Fruit fly (Drosophila melanogaster) whole organism, embryonic: ENCODE results near the gene Rpn11.

Source experiments
- Awh ChIP-seq: fragments of 200-800 bp; sonication (Bioruptor generic); IDR thresholded peaks from 2 replicates; pipeline ENCODE4, ENCODE4 v1.3.6; 2022; ENCODE audit warnings: missing biosample characterization, missing genetic modification characterization
- B-H1 ChIP-seq: fragments of 200-800 bp; sonication (Bioruptor generic); IDR thresholded peaks from 3 replicates; pipeline ENCODE4 v1.3.6; 2022; ENCODE audit warnings: missing biosample characterization, missing genetic modification characterization
- BEAF-32 ChIP-seq: fragments of 200-800 bp; sonication (Bioruptor generic); optimal IDR thresholded peaks from 3 replicates; lab custom pipeline; 2017; ENCODE audit warnings: missing biosample characterization, missing genetic modification characterization, mild to moderate bottlenecking, moderate library complexity, missing genetic modification reagents
- Bdp1 ChIP-seq: fragments of 200-800 bp; sonication (Bioruptor generic); optimal IDR thresholded peaks from 3 replicates; lab custom pipeline; 2016; ENCODE audit warnings: missing biosample characterization, missing genetic modification characterization
- Bgb ChIP-seq: fragments of 200-800 bp; sonication (Bioruptor generic); IDR thresholded peaks from 2 replicates; pipeline ENCODE4 v1.3.6; 2022; ENCODE audit warnings: missing biosample characterization, missing genetic modification characterization; ENCODE audit not compliant: partially characterized antibody
- Blimp-1 ChIP-seq: fragments of 200-800 bp; sonication (Bioruptor generic); optimal IDR thresholded peaks from 3 replicates; lab custom pipeline; 2018; ENCODE audit warnings: missing biosample characterization, missing genetic modification characterization, mild to moderate bottlenecking, moderate library complexity, missing genetic modification reagents
- C15 ChIP-seq: fragments of 200-800 bp; sonication (Bioruptor generic); IDR thresholded peaks from 3 replicates; pipeline ENCODE4 v1.3.6; 2022; ENCODE audit warnings: missing biosample characterization, missing genetic modification characterization
- CG10431 ChIP-seq: fragments of 200-800 bp; sonication (Bioruptor generic); optimal IDR thresholded peaks from 3 replicates; lab custom pipeline; 2018; ENCODE audit warnings: missing biosample characterization, mild to moderate bottlenecking, missing genetic modification characterization
- CG12219 ChIP-seq: fragments of 200-800 bp; sonication (Bioruptor generic); optimal IDR thresholded peaks from 3 replicates; lab custom pipeline; 2018; ENCODE audit warnings: missing biosample characterization, mild to moderate bottlenecking, missing genetic modification characterization
- CG13123 ChIP-seq: fragments of 200-800 bp; sonication (Bioruptor generic); optimal IDR thresholded peaks from 2 replicates; lab custom pipeline; 2016; ENCODE audit warnings: missing biosample characterization, missing genetic modification characterization
- CG13894 ChIP-seq: fragments of 200-800 bp; sonication (Bioruptor generic); optimal IDR thresholded peaks from 3 replicates; lab custom pipeline; 2018; ENCODE audit warnings: missing biosample characterization, mild to moderate bottlenecking, missing genetic modification characterization, moderate library complexity
- CG14014 ChIP-seq: fragments of 200-800 bp; sonication (Bioruptor generic); IDR thresholded peaks from 2 replicates; pipeline ENCODE4 v1.3.6; 2022; ENCODE audit warnings: missing biosample characterization, missing genetic modification characterization
- CG16863 ChIP-seq: fragments of 200-800 bp; sonication (Bioruptor generic); optimal IDR thresholded peaks from 3 replicates; lab custom pipeline; 2016; ENCODE audit warnings: missing biosample characterization, missing genetic modification characterization
- CG17361 ChIP-seq: fragments of 200-800 bp; sonication (Bioruptor generic); IDR thresholded peaks from 3 replicates; pipeline ENCODE4 v1.3.6; 2022; ENCODE audit warnings: missing biosample characterization, missing genetic modification characterization
- CG32772 ChIP-seq: fragments of 200-800 bp; sonication (Bioruptor generic); IDR thresholded peaks from 2 replicates; pipeline ENCODE4 v1.3.6; 2022; ENCODE audit warnings: missing biosample characterization, missing genetic modification characterization
- CG33557 ChIP-seq: fragments of 200-800 bp; sonication (Bioruptor generic); optimal IDR thresholded peaks from 2 replicates; lab custom pipeline; 2019; ENCODE audit warnings: missing biosample characterization, mild to moderate bottlenecking, missing genetic modification characterization, moderate library complexity
- CG3847 ChIP-seq: fragments of 200-800 bp; sonication (Bioruptor generic); IDR thresholded peaks from 2 replicates; pipeline ENCODE4 v1.3.6; 2022; ENCODE audit warnings: missing biosample characterization, missing genetic modification characterization
- CG4282 ChIP-seq: fragments of 200-800 bp; sonication (Bioruptor generic); optimal IDR thresholded peaks from 2 replicates; lab custom pipeline; 2016; ENCODE audit warnings: missing biosample characterization, missing genetic modification characterization
- CG43689 ChIP-seq: fragments of 200-800 bp; sonication (Bioruptor generic); IDR thresholded peaks from 2 replicates; pipeline ENCODE4 v1.3.6; 2022; ENCODE audit warnings: missing biosample characterization, missing genetic modification characterization
- CG5245 ChIP-seq: fragments of 200-800 bp; sonication (Bioruptor generic); optimal IDR thresholded peaks from 3 replicates; lab custom pipeline; 2016; ENCODE audit warnings: missing biosample characterization, missing genetic modification characterization
- CG7928 ChIP-seq: fragments of 200-800 bp; sonication (Bioruptor generic); optimal IDR thresholded peaks from 2 replicates; lab custom pipeline; 2017; ENCODE audit warnings: missing biosample characterization, mild to moderate bottlenecking, missing genetic modification characterization
- CG8388 ChIP-seq: fragments of 200-800 bp; sonication (Bioruptor generic); optimal IDR thresholded peaks from 2 replicates; lab custom pipeline; 2019; ENCODE audit warnings: missing biosample characterization, mild to moderate bottlenecking, missing genetic modification characterization, moderate library complexity
- CG8478 ChIP-seq: fragments of >200 bp; optimal IDR thresholded peaks from 2 replicates; lab custom pipeline; 2018
- CG8944 ChIP-seq: fragments of 200-800 bp; sonication (Bioruptor generic); optimal IDR thresholded peaks from 3 replicates; lab custom pipeline; 2016; ENCODE audit warnings: missing biosample characterization, missing genetic modification characterization
- CG9817 ChIP-seq: fragments of 200-800 bp; sonication (Bioruptor generic); optimal IDR thresholded peaks from 2 replicates; lab custom pipeline; 2018; ENCODE audit warnings: missing biosample characterization, mild to moderate bottlenecking, missing genetic modification characterization, moderate library complexity
- Chrac-16 ChIP-seq: fragments of 200-800 bp; sonication (Bioruptor generic); optimal IDR thresholded peaks from 3 replicates; lab custom pipeline; 2016; ENCODE audit warnings: missing biosample characterization, missing genetic modification characterization
- CkIIα-i1 ChIP-seq: fragments of 200-800 bp; sonication (Bioruptor generic); IDR thresholded peaks from 2 replicates; pipeline ENCODE4 v1.3.6; 2022; ENCODE audit warnings: missing biosample characterization, missing genetic modification characterization
- Deaf1 ChIP-seq: fragments of 200-800 bp; optimal IDR thresholded peaks from 3 replicates; lab custom pipeline; 2019; ENCODE audit warnings: missing biosample characterization, mild to moderate bottlenecking, missing genetic modification characterization, moderate library complexity
- HmgD ChIP-seq: fragments of 200-800 bp; sonication (Bioruptor generic); optimal IDR thresholded peaks from 3 replicates; lab custom pipeline; 2016; ENCODE audit warnings: missing biosample characterization, missing genetic modification characterization
- Hr3 ChIP-seq: fragments of 200-800 bp; sonication (Bioruptor generic); optimal IDR thresholded peaks from 3 replicates; lab custom pipeline; 2016; ENCODE audit warnings: missing biosample characterization, missing genetic modification characterization
- Lim3 ChIP-seq: fragments of 200-800 bp; sonication (Bioruptor generic); IDR thresholded peaks from 2 replicates; pipeline ENCODE4 v1.3.6; 2022; ENCODE audit warnings: missing biosample characterization, missing genetic modification characterization
- Meics ChIP-seq: fragments of 200-800 bp; sonication (Bioruptor generic); optimal IDR thresholded peaks from 2 replicates; lab custom pipeline; 2017; ENCODE audit warnings: missing biosample characterization, mild to moderate bottlenecking, missing genetic modification characterization
- Ptx1 ChIP-seq: fragments of 200-800 bp; sonication (Bioruptor generic); IDR thresholded peaks from 2 replicates; pipeline ENCODE4 v1.3.6; 2022; ENCODE audit warnings: missing biosample characterization, missing genetic modification characterization
- Rfx ChIP-seq: fragments of 200-800 bp; sonication (Bioruptor generic); IDR thresholded peaks from 2 replicates; pipeline ENCODE4 v1.3.6; 2022; ENCODE audit warnings: missing biosample characterization, missing genetic modification characterization
- Tbp ChIP-seq: fragments of >200 bp; optimal IDR thresholded peaks from 2 replicates; lab custom pipeline; 2018; ENCODE audit warnings: missing biosample characterization, missing genetic modification characterization
- bowl ChIP-seq: fragments of 200-800 bp; sonication (Bioruptor generic); IDR thresholded peaks from 2 replicates; pipeline ENCODE4 v1.3.6; 2022; ENCODE audit warnings: missing biosample characterization, missing genetic modification characterization
- chm ChIP-seq: fragments of 200-800 bp; sonication (Bioruptor generic); IDR thresholded peaks from 2 replicates; pipeline ENCODE4 v1.3.6; 2022; ENCODE audit warnings: missing biosample characterization, missing genetic modification characterization
- dati ChIP-seq: fragments of 200-800 bp; sonication (Bioruptor generic); IDR thresholded peaks from 2 replicates; pipeline ENCODE4 v1.3.6; 2022; ENCODE audit warnings: missing biosample characterization, missing genetic modification characterization
- dpn ChIP-seq, 2 experiments: fragments of 200-800 bp; sonication (Bioruptor generic); optimal IDR thresholded peaks; 3 replicates each; lab custom pipeline; 2016; ENCODE audit warnings: missing biosample characterization in 2 of 2, missing genetic modification characterization in 2 of 2
- fd64A ChIP-seq: fragments of 200-800 bp; sonication (Bioruptor generic); optimal IDR thresholded peaks from 3 replicates; lab custom pipeline; 2018; ENCODE audit warnings: missing biosample characterization, mild to moderate bottlenecking, missing genetic modification characterization
- h ChIP-seq: fragments of >200 bp; optimal IDR thresholded peaks from 2 replicates; lab custom pipeline; 2017
- lab ChIP-seq: fragments of 200-800 bp; sonication (Bioruptor generic); optimal IDR thresholded peaks from 3 replicates; lab custom pipeline; 2017; ENCODE audit warnings: missing biosample characterization, missing genetic modification characterization, mild to moderate bottlenecking, moderate library complexity, missing genetic modification reagents
- lmd ChIP-seq: fragments of 200-800 bp; sonication (Bioruptor generic); IDR thresholded peaks from 2 replicates; pipeline ENCODE4 v1.3.6; 2022; ENCODE audit warnings: missing biosample characterization, missing genetic modification characterization
- psq ChIP-seq: fragments of 200-800 bp; sonication (Bioruptor generic); optimal IDR thresholded peaks from 2 replicates; lab custom pipeline; 2017; ENCODE audit warnings: missing biosample characterization, missing genetic modification characterization
- pum ChIP-seq: fragments of 200-800 bp; sonication (Bioruptor generic); optimal IDR thresholded peaks from 2 replicates; lab custom pipeline; 2016; ENCODE audit warnings: missing biosample characterization, missing genetic modification characterization
- salm ChIP-seq: fragments of 200-800 bp; sonication (Bioruptor generic); optimal IDR thresholded peaks from 2 replicates; lab custom pipeline; 2018; ENCODE audit warnings: missing biosample characterization, mild to moderate bottlenecking, missing genetic modification characterization
- sens ChIP-seq: fragments of 200-800 bp; sonication (Bioruptor generic); peaks from one replicate; lab custom pipeline; 2016; ENCODE audit warnings: missing biosample characterization, missing genetic modification characterization
- ssp ChIP-seq: fragments of 200-800 bp; sonication (Bioruptor generic); IDR thresholded peaks from 2 replicates; pipeline ENCODE4 v1.3.6; 2022; ENCODE audit warnings: missing biosample characterization, missing genetic modification characterization
- zen2 ChIP-seq: fragments of 200-800 bp; sonication (Bioruptor generic); IDR thresholded peaks from 3 replicates; pipeline ENCODE4 v1.3.6; 2022; ENCODE audit warnings: missing biosample characterization, missing genetic modification characterization; ENCODE audit not compliant: partially characterized antibody
- zf30C ChIP-seq: fragments of 200-800 bp; sonication (Bioruptor generic); optimal IDR thresholded peaks from 3 replicates; lab custom pipeline; 2018; ENCODE audit warnings: missing biosample characterization, mild to moderate bottlenecking, missing genetic modification characterization
- zfh2 ChIP-seq: fragments of 200-800 bp; sonication (Bioruptor generic); optimal IDR thresholded peaks from 2 replicates; lab custom pipeline; 2016; ENCODE audit warnings: missing biosample characterization, missing genetic modification characterization

Rpn11 gene

dm6 chr2L:5044892-5045619, 14.5 kb downstream of the Rpn11 start (continued):
- no peak for TF ChIP-seq CG13123 (GFP tag; lab: Kevin White, UChicago)
- peak; percentile 64; the same call in 1 of the 2 replicates for TF ChIP-seq CG14014 (GFP tag; lab: Robert Waterston, UW)
- TF ChIP-seq CG8944, result peak; percentile 53
- TF ChIP-seq CG12219, result no peak
- peak; percentile 42 for TF ChIP-seq pum (GFP tag; lab: Kevin White, UChicago)
- TF ChIP-seq CG43689, result no peak
- peak; percentile 52 for TF ChIP-seq chm
- TF ChIP-seq C15, result 0 out of 3 replicates have a peak, but pooled peaks have one; percentile 21
- peak; percentile 68 for TF ChIP-seq Meics
- peak; percentile 32 for TF ChIP-seq Blimp-1 (GFP tag; lab: Kevin White, UChicago)
- TF ChIP-seq psq, result no peak
- peak; percentile 6 for TF ChIP-seq Deaf1 (tag; lab: Kevin White, UChicago)
- TF ChIP-seq Bdp1 (GFP tag; lab: Kevin White, UChicago), result no peak
- TF ChIP-seq CG9817, result no peak
- no peak for TF ChIP-seq fd64A
- TF ChIP-seq ssp (GFP tag; lab: Robert Waterston, UW), result no peak
- peak; percentile 86 for TF ChIP-seq CG17361 (GFP tag; lab: Robert Waterston, UW)
- TF ChIP-seq CkIIα-i1 (GFP tag; lab: Robert Waterston, UW), result no peak
- TF ChIP-seq CG32772 (GFP tag; lab: Robert Waterston, UW), result peak; percentile 34; the same call in 1 of the 2 replicates
- peak; percentile 67 for TF ChIP-seq lab (GFP tag; lab: Kevin White, UChicago)
- no peak for TF ChIP-seq h (lab: Kevin White, UChicago)
- peak; percentile 54; the same call in 1 of the 2 replicates for TF ChIP-seq lmd
- peak; percentile 8 for TF ChIP-seq CG10431 (GFP tag; lab: Kevin White, UChicago)
- TF ChIP-seq Bgb, result no peak
- no peak for TF ChIP-seq CG4282
- no peak for TF ChIP-seq Lim3
- no peak for TF ChIP-seq salm (tag; lab: Kevin White, UChicago)
- TF ChIP-seq dati (GFP tag; lab: Robert Waterston, UW), result no peak
- TF ChIP-seq bowl (GFP tag; lab: Robert Waterston, UW), result 0 out of 2 replicates have a peak, but pooled peaks have one; percentile 45
- TF ChIP-seq Tbp, result no peak
- no peak for TF ChIP-seq Chrac-16 (GFP tag; lab: Kevin White, UChicago)
- TF ChIP-seq CG8478 (lab: Kevin White, UChicago), result no peak
- no peak for TF ChIP-seq CG13894 (tag; lab: Kevin White, UChicago)
- peak; percentile 30 for TF ChIP-seq CG8388 (GFP tag; lab: Kevin White, UChicago)
- peak; percentile 63 for TF ChIP-seq Rfx (GFP tag; lab: Robert Waterston, UW)
- TF ChIP-seq dpn (GFP tag; optimal IDR thresholded peaks at IDR 0.05; lab: Kevin White, UChicago), result peak; percentile 45 to 46
- no peak for TF ChIP-seq CG33557 (GFP tag; lab: Kevin White, UChicago)
- TF ChIP-seq HmgD, result no peak
- peak; percentile 65 for TF ChIP-seq Awh (GFP tag; lab: Robert Waterston, UW)
- TF ChIP-seq sens (GFP tag; lab: Kevin White, UChicago), result peak; percentile 80
- TF ChIP-seq zfh2 (GFP tag; lab: Kevin White, UChicago), result peak; percentile 15
- TF ChIP-seq CG5245 (GFP tag; lab: Kevin White, UChicago), result no peak
- TF ChIP-seq BEAF-32 (GFP tag; lab: Kevin White, UChicago), result no peak
- TF ChIP-seq B-H1 (GFP tag; lab: Robert Waterston, UW), result 0 out of 3 replicates have a peak, but pooled peaks have one; percentile 10
- 0 out of 2 replicates have a peak, but pooled peaks have one; percentile 40 for TF ChIP-seq CG3847 (GFP tag; lab: Robert Waterston, UW)
- TF ChIP-seq CG16863 (GFP tag; lab: Kevin White, UChicago), result peak; percentile 52
- TF ChIP-seq Hr3 (GFP tag; lab: Kevin White, UChicago), result peak; percentile 41
- 0 out of 2 replicates have a peak, but pooled peaks have one; percentile 26 for TF ChIP-seq Ptx1 (GFP tag; lab: Robert Waterston, UW)
- peak; percentile 26 for TF ChIP-seq CG7928
- no peak for TF ChIP-seq zf30C (GFP tag; lab: Kevin White, UChicago)
- TF ChIP-seq zen2, result no peak
